Fruit fly (Drosophila melanogaster) whole organism, adult: ENCODE measurements around the gene CG12375.

Source experiments
- CG11617 ChIP-seq: fragments of 200-800 bp; sonication (Bioruptor generic); optimal IDR thresholded peaks from 2 replicates; lab custom pipeline; 2017; ENCODE audit warnings: mild to moderate bottlenecking, missing biosample characterization, missing genetic modification reagents, missing genetic modification characterization
- CG12768 ChIP-seq: fragments of 200-800 bp; sonication (Bioruptor generic); optimal IDR thresholded peaks from 2 replicates; lab custom pipeline; 2017; ENCODE audit warnings: missing biosample characterization, missing genetic modification characterization, mild to moderate bottlenecking, moderate library complexity, missing genetic modification reagents
- CG14711 ChIP-seq: fragments of 200-800 bp; sonication (Bioruptor generic); optimal IDR thresholded peaks from 2 replicates; lab custom pipeline; 2018; ENCODE audit warnings: missing biosample characterization, mild to moderate bottlenecking, missing genetic modification characterization, moderate library complexity
- CG1620 ChIP-seq: fragments of 200-800 bp; sonication (Bioruptor generic); optimal IDR thresholded peaks from 2 replicates; lab custom pipeline; 2016; ENCODE audit warnings: missing biosample characterization, missing genetic modification characterization
- CG33017 ChIP-seq: fragments of 200-800 bp; sonication (Bioruptor generic); optimal IDR thresholded peaks from 2 replicates; lab custom pipeline; 2018; ENCODE audit warnings: missing biosample characterization, mild to moderate bottlenecking, missing genetic modification characterization, moderate library complexity
- CG5204 ChIP-seq: fragments of 200-800 bp; sonication (Bioruptor generic); optimal IDR thresholded peaks from 2 replicates; lab custom pipeline; 2016; ENCODE audit warnings: missing biosample characterization, missing genetic modification characterization
- CG7045 ChIP-seq: fragments of 200-800 bp; sonication (Bioruptor generic); optimal IDR thresholded peaks from 2 replicates; lab custom pipeline; 2017; ENCODE audit warnings: missing biosample characterization, mild to moderate bottlenecking, missing genetic modification characterization
- CG7101 ChIP-seq: fragments of 200-800 bp; sonication (Bioruptor generic); optimal IDR thresholded peaks from 2 replicates; lab custom pipeline; 2018; ENCODE audit warnings: missing biosample characterization, mild to moderate bottlenecking, missing genetic modification characterization, moderate library complexity
- Clk ChIP-seq: fragments of 200-800 bp; sonication (Bioruptor generic); optimal IDR thresholded peaks from 2 replicates; lab custom pipeline; 2017; ENCODE audit warnings: missing biosample characterization, missing genetic modification characterization
- Crg-1 ChIP-seq: fragments of 200-800 bp; sonication (Bioruptor generic); optimal IDR thresholded peaks from 2 replicates; lab custom pipeline; 2016; ENCODE audit warnings: missing biosample characterization, missing genetic modification characterization
- Hr96 ChIP-seq: fragments of 200-800 bp; sonication (Bioruptor generic); optimal IDR thresholded peaks from 2 replicates; lab custom pipeline; 2016; ENCODE audit warnings: missing biosample characterization, missing genetic modification characterization
- Mnt ChIP-seq: fragments of 200-800 bp; sonication (Bioruptor generic); optimal IDR thresholded peaks from 2 replicates; lab custom pipeline; 2016; ENCODE audit warnings: missing biosample characterization, mild to moderate bottlenecking, missing genetic modification characterization
- bab1 ChIP-seq: fragments of 200-800 bp; sonication (Bioruptor generic); optimal IDR thresholded peaks from 3 replicates; lab custom pipeline; 2019; ENCODE audit warnings: missing biosample characterization, mild to moderate bottlenecking, missing genetic modification characterization, moderate library complexity
- cic ChIP-seq: fragments of 200-800 bp; sonication (Bioruptor generic); optimal IDR thresholded peaks from 2 replicates; lab custom pipeline; 2017; ENCODE audit warnings: missing biosample characterization, mild to moderate bottlenecking, missing genetic modification characterization, moderate library complexity
- cnc ChIP-seq, 2 experiments: fragments of >200 bp; optimal IDR thresholded peaks; 2 replicates each; lab custom pipeline; 2017
- kay ChIP-seq: fragments of 200-800 bp; sonication (Bioruptor generic); peaks from one replicate; lab custom pipeline; 2016; ENCODE audit warnings: missing biosample characterization, missing genetic modification characterization, borderline replicate concordance
- ovo ChIP-seq: fragments of 200-800 bp; sonication (Bioruptor generic); optimal IDR thresholded peaks from 2 replicates; lab custom pipeline; 2016; ENCODE audit warnings: missing biosample characterization, missing genetic modification characterization
- pad ChIP-seq: fragments of 200-800 bp; sonication (Bioruptor generic); optimal IDR thresholded peaks from 3 replicates; lab custom pipeline; 2017; ENCODE audit warnings: missing biosample characterization, missing genetic modification characterization, mild to moderate bottlenecking, moderate library complexity, missing genetic modification reagents
- tj ChIP-seq: fragments of 200-800 bp; sonication (Bioruptor generic); optimal IDR thresholded peaks from 3 replicates; lab custom pipeline; 2017; ENCODE audit warnings: missing biosample characterization, mild to moderate bottlenecking, missing genetic modification characterization, moderate library complexity
- toe ChIP-seq: fragments of 200-800 bp; sonication (Bioruptor generic); optimal IDR thresholded peaks from 2 replicates; lab custom pipeline; 2016; ENCODE audit warnings: missing biosample characterization, missing genetic modification characterization

The CG12375 gene

DNA sequence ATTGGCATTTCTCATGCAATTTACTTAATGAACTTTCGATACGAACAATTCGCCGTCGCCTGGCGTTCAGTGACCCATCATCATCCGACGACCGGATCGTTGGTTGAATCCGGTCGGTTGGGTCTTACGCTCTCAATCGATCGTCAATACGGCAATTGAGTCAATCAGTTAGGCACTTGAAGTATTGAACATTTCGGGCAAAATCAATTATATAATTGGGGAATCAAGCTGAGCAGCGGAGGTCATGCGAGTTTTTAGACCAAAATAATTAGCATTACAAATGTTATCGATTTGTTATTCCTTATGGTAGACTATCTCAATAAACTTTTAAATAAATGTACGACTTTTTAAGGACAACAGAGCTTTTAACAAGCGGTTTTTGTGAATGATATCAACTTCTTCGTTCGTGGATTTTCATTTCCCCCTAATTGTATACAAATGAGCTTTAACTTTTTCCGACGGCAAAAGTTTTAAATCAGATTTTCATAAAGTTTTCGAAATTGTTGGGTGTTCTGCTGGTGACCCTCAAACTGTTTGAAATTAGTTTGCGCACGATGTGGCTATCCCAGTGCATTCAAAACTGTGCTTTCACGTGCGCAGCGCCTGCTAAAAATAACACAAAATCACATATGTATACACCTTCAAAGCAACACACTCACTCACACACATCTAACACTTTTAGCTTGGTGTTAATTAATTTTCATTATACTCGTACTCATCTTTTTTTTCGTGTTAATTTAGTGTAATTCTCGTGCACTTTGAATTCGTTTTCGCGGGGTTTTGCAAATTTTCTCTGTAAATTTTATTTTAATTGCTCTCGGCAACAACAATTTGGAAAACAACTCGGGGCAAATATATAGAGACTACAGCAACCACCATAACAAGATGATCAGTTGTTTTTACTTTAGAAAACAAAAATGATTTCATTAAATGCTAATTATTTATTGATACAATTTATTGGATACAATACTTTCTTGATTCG is 28.4 kb downstream of the CG12375 start:
- no peak for TF ChIP-seq CG11617 (GFP tag; lab: Kevin White, UChicago)
- TF ChIP-seq tj (GFP tag; lab: Kevin White, UChicago) = peak; percentile 33
- no peak for TF ChIP-seq CG1620 (GFP tag; lab: Kevin White, UChicago)
- peak; percentile 0 for TF ChIP-seq cic (GFP tag; lab: Kevin White, UChicago)
- peak; percentile 52 for TF ChIP-seq Mnt (GFP tag; lab: Kevin White, UChicago)
- peak; percentile 93 for TF ChIP-seq kay (GFP tag; lab: Kevin White, UChicago)
- no peak for TF ChIP-seq Crg-1 (GFP tag; lab: Kevin White, UChicago)

DNA sequence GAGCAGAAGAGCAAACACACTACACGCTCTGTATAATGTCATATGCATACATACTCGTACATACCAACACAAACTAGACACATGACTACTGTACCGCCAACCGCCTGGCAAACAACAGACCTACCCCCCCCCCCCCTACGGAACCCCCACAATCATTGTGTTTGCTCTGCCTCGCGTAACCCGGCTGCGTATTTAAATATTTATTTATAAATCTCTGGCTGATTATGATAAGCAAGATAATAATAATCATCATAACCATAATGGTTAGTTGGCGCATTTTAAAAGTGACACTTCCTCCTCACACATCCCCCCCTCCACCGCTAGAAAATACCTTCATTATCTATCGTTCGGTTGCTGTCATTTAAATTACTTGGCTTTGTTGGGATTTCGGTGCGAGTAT is 29.2 kb downstream of the CG12375 start:
- TF ChIP-seq Hr96 (GFP tag; lab: Kevin White, UChicago) (peak; percentile 7), toe (peak; percentile 46), pad (GFP tag; lab: Kevin White, UChicago) (peak; percentile 61), CG5204 (no peak), cnc (optimal IDR thresholded peaks at IDR 0.05; lab: Kevin White, UChicago) (peak in 1 of 2 experiments; percentile 2), bab1 (GFP tag; lab: Kevin White, UChicago) (no peak), CG7101 (peak; percentile 63), CG12768 (peak; percentile 86), tj (GFP tag; lab: Kevin White, UChicago) (peak; percentile 18), CG7045 (GFP tag; lab: Kevin White, UChicago) (peak; percentile 80), ovo (GFP tag; lab: Kevin White, UChicago) (no peak), cic (GFP tag; lab: Kevin White, UChicago) (peak; percentile 96), Clk (GFP tag; lab: Kevin White, UChicago) (peak; percentile 45), Mnt (GFP tag; lab: Kevin White, UChicago) (peak; percentile 46), CG33017 (tag; lab: Kevin White, UChicago) (peak; percentile 71), Crg-1 (GFP tag; lab: Kevin White, UChicago) (no peak), CG1620 (GFP tag; lab: Kevin White, UChicago) (peak; percentile 18), kay (GFP tag; lab: Kevin White, UChicago) (no peak), CG11617 (GFP tag; lab: Kevin White, UChicago) (peak; percentile 65), CG14711 (tag; lab: Kevin White, UChicago) (peak; percentile 48)

DNA sequence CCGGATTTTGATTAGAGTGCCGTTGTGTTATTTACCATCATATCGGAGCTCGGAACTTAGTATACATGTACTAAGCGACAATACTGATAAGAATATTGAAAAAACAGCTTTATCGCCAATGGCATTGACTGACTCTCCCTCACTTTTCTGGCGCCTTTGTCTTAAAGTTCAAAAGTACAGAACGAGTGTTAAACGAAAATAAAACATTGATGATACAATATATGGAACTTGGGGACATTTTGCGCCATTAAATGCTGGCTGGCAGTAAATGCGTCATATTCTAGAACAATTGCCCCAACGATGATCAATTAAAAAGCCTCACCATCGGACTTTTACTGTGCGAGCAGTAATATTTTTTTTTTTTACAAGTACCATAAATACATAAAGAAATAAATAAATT is 31.5 kb downstream of the CG12375 start:
- TF ChIP-seq Crg-1 (GFP tag; lab: Kevin White, UChicago) (no peak), Mnt (GFP tag; lab: Kevin White, UChicago) (peak; percentile 12), kay (GFP tag; lab: Kevin White, UChicago) (peak; percentile 13), CG12768 (peak; percentile 39), toe (no peak), tj (GFP tag; lab: Kevin White, UChicago) (peak; percentile 32), CG33017 (tag; lab: Kevin White, UChicago) (peak; percentile 29)

DNA sequence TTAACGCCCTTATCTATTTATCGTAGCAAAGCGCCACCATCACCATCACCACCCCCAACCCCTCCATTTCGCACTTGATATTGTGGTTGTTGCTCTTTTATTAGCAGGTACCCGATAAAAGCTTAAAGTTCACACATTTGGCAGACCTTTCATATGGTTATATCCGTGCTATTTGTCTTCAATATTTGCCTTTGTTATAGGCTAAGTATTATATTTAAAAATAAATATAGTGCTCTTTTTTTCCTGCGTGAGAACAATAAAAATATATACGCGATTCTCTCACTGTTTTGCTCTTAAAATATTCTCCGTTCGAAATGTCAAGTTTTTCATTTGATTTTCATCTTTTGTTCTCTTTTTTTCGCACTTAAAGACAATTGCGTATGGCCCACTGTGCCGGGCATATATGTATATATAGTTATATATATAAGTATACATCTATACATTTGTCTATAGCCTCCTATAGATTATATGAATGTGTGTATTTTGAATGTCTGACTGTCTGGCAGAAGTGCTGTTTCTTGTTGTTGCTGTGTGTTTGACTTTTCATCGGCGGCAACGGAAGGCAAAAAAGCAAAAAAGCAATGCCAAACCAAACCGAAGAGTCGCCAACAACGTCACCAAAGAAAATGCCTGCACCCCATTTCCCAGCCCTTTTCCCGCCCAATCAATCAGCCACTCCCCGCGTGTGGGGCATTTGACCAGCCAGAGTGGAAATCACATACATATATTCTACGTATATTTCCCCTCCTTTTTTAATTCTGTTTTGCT is 32.4 kb downstream of the CG12375 start:
- TF ChIP-seq bab1 (GFP tag; lab: Kevin White, UChicago) (no peak), Mnt (GFP tag; lab: Kevin White, UChicago) (no peak), CG33017 (tag; lab: Kevin White, UChicago) (peak; percentile 40), CG11617 (GFP tag; lab: Kevin White, UChicago) (peak; percentile 21), Hr96 (GFP tag; lab: Kevin White, UChicago) (no peak), CG5204 (no peak), tj (GFP tag; lab: Kevin White, UChicago) (no peak), cic (GFP tag; lab: Kevin White, UChicago) (peak; percentile 17), Clk (GFP tag; lab: Kevin White, UChicago) (no peak), kay (GFP tag; lab: Kevin White, UChicago) (peak; percentile 85), CG7101 (peak; percentile 30), CG7045 (GFP tag; lab: Kevin White, UChicago) (no peak)

DNA sequence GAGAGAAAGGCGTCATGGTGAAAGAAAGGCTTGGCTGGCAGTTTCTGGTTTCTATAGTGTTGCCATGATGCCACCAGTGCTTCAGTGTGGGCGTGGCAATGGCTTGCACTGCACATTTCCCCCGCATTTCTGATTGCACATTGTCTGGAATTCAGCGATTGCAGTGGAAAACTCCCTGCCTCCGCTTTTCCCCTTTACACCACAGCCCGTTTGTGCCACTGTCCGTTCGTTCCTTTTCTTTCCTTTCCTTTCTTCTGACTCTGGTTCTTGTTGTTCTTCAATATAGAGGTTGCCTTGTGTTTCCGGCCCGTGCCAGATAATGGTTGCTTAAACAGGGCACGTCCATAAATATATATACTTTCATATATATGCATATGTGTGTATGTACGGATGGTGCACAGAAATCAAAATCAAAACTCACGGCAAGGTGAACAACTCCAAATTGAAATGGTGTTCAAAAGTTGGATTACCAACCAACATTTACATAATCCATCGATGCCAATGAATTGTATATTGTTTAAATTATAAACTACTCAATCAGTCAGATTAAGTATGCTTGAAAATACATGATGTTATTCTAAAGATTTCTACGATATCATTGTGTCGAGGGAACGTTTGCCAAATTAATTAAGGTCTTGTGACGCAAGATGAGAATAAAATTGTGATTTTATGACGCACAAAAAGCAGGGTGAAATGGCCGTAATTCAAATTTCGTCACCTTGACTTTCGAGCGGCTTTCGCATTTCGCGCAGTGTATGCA is 33.3 kb downstream of the CG12375 start:
- peak; percentile 43 for TF ChIP-seq tj (GFP tag; lab: Kevin White, UChicago)
- peak; percentile 89 for TF ChIP-seq kay (GFP tag; lab: Kevin White, UChicago)
- TF ChIP-seq Mnt (GFP tag; lab: Kevin White, UChicago) = no peak
- no peak for TF ChIP-seq Hr96 (GFP tag; lab: Kevin White, UChicago)
- no peak for TF ChIP-seq pad (GFP tag; lab: Kevin White, UChicago)
